Fruit fly (Drosophila melanogaster) whole organism, embryonic: ENCODE data around the gene TwdlX.

Experiments used
- ATbp ChIP-seq: fragments of 200-800 bp; sonication (Bioruptor generic); optimal IDR thresholded peaks from 2 replicates; lab custom pipeline; 2017; ENCODE audit warnings: missing biosample characterization, mild to moderate bottlenecking, missing genetic modification characterization, missing genetic modification reagents
- Ada2b ChIP-seq: fragments of 200-800 bp; sonication (Bioruptor generic); IDR thresholded peaks from 2 replicates; pipeline ENCODE4 v1.3.6; 2022; ENCODE audit warnings: missing biosample characterization, missing genetic modification characterization
- Adf1 ChIP-seq: fragments of 200-800 bp; sonication (Bioruptor generic); IDR thresholded peaks from 2 replicates; pipeline ENCODE4 v1.3.6; 2022; ENCODE audit warnings: missing biosample characterization, missing genetic modification characterization
- Bteb2 ChIP-seq: fragments of 200-800 bp; sonication (Bioruptor generic); optimal IDR thresholded peaks from 2 replicates; lab custom pipeline; 2016; ENCODE audit warnings: missing biosample characterization, missing genetic modification characterization
- CG10267 ChIP-seq: fragments of 200-800 bp; sonication (Bioruptor generic); optimal IDR thresholded peaks from 2 replicates; lab custom pipeline; 2018; ENCODE audit warnings: missing biosample characterization, mild to moderate bottlenecking, missing genetic modification characterization, moderate library complexity
- CG12299 ChIP-seq: fragments of 200-800 bp; sonication (Bioruptor generic); optimal IDR thresholded peaks from 2 replicates; lab custom pipeline; 2018; ENCODE audit warnings: missing biosample characterization, mild to moderate bottlenecking, missing genetic modification characterization
- CG1233 ChIP-seq: fragments of 200-800 bp; sonication (Bioruptor generic); optimal IDR thresholded peaks from 4 replicates; lab custom pipeline; 2018; ENCODE audit warnings: missing biosample characterization, mild to moderate bottlenecking, missing genetic modification characterization
- CG12659 ChIP-seq: fragments of 200-800 bp; sonication (Bioruptor generic); optimal IDR thresholded peaks from 3 replicates; lab custom pipeline; 2017; ENCODE audit warnings: mild to moderate bottlenecking, missing biosample characterization, missing genetic modification reagents, missing genetic modification characterization
- CG14965 ChIP-seq: fragments of 200-800 bp; sonication (Bioruptor generic); optimal IDR thresholded peaks from 2 replicates; lab custom pipeline; 2016; ENCODE audit warnings: missing biosample characterization, missing genetic modification characterization, borderline replicate concordance
- CG15514 ChIP-seq: fragments of 200-800 bp; sonication (Bioruptor generic); optimal IDR thresholded peaks from 3 replicates; lab custom pipeline; 2017; ENCODE audit warnings: missing biosample characterization, missing genetic modification characterization, mild to moderate bottlenecking, moderate library complexity, missing genetic modification reagents
- CG16779 ChIP-seq: fragments of 200-800 bp; sonication (Bioruptor generic); IDR thresholded peaks from 2 replicates; pipeline ENCODE4 v1.3.6; 2022; ENCODE audit warnings: missing biosample characterization, missing genetic modification characterization
- CG17328 ChIP-seq: fragments of 200-800 bp; sonication (Bioruptor generic); IDR thresholded peaks from 2 replicates; pipeline ENCODE4 v1.3.6; 2022; ENCODE audit warnings: missing biosample characterization, missing genetic modification characterization
- CG2129 ChIP-seq: fragments of 200-800 bp; sonication (Bioruptor generic); IDR thresholded peaks from 2 replicates; pipeline ENCODE4 v1.3.6; 2022; ENCODE audit warnings: missing biosample characterization, missing genetic modification characterization; ENCODE audit not compliant: partially characterized antibody
- CG2202 ChIP-seq: fragments of 200-800 bp; sonication (Bioruptor generic); optimal IDR thresholded peaks from 2 replicates; lab custom pipeline; 2018; ENCODE audit warnings: missing biosample characterization, mild to moderate bottlenecking, missing genetic modification characterization
- CG2875 ChIP-seq: fragments of 200-800 bp; sonication (Bioruptor generic); optimal IDR thresholded peaks from 2 replicates; lab custom pipeline; 2017; ENCODE audit warnings: missing biosample characterization, mild to moderate bottlenecking, missing genetic modification characterization, missing genetic modification reagents
- CG30020 ChIP-seq: fragments of 200-800 bp; optimal IDR thresholded peaks from 2 replicates; lab custom pipeline; 2019; ENCODE audit warnings: missing biosample characterization, mild to moderate bottlenecking, missing genetic modification characterization, moderate library complexity
- CG31441 ChIP-seq: fragments of 200-800 bp; sonication (Bioruptor generic); IDR thresholded peaks from 2 replicates; pipeline ENCODE4 v1.3.6; 2022; ENCODE audit warnings: missing biosample characterization, missing genetic modification characterization
- CG6654 ChIP-seq: fragments of 200-800 bp; sonication (Bioruptor generic); optimal IDR thresholded peaks from 2 replicates; lab custom pipeline; 2017; ENCODE audit warnings: missing biosample characterization, mild to moderate bottlenecking, missing genetic modification characterization
- CG6813 ChIP-seq: fragments of 200-800 bp; sonication (Bioruptor generic); optimal IDR thresholded peaks from 2 replicates; lab custom pipeline; 2017; ENCODE audit warnings: missing biosample characterization, missing genetic modification characterization, mild to moderate bottlenecking, moderate library complexity, missing genetic modification reagents
- CG7839 ChIP-seq: fragments of 200-800 bp; sonication (Bioruptor generic); optimal IDR thresholded peaks from 3 replicates; lab custom pipeline; 2018; ENCODE audit warnings: missing biosample characterization, mild to moderate bottlenecking, missing genetic modification characterization, moderate library complexity
- CG8478 ChIP-seq: fragments of >200 bp; optimal IDR thresholded peaks from 2 replicates; lab custom pipeline; 2018
- CG9876 ChIP-seq: fragments of 200-800 bp; sonication (Bioruptor generic); optimal IDR thresholded peaks from 2 replicates; lab custom pipeline; 2016; ENCODE audit warnings: missing biosample characterization, missing genetic modification characterization
- Chrac-16 ChIP-seq: fragments of 200-800 bp; sonication (Bioruptor generic); optimal IDR thresholded peaks from 3 replicates; lab custom pipeline; 2016; ENCODE audit warnings: missing biosample characterization, missing genetic modification characterization
- CrebB ChIP-seq: fragments of 200-800 bp; sonication (Bioruptor generic); optimal IDR thresholded peaks from 3 replicates; lab custom pipeline; 2018; ENCODE audit warnings: missing biosample characterization, mild to moderate bottlenecking, missing genetic modification characterization
- Dek ChIP-seq: fragments of 200-800 bp; sonication (Bioruptor generic); optimal IDR thresholded peaks from 3 replicates; lab custom pipeline; 2019; ENCODE audit warnings: missing biosample characterization, mild to moderate bottlenecking, missing genetic modification characterization, moderate library complexity
- Dfd ChIP-seq, 2 experiments: fragments of >200 bp; optimal IDR thresholded peaks; 2 replicates each; lab custom pipeline; 2017; ENCODE audit warnings: missing biosample characterization in 2 of 2, missing genetic modification characterization in 2 of 2
- Drgx ChIP-seq: fragments of 200-800 bp; sonication (Bioruptor generic); IDR thresholded peaks from 2 replicates; pipeline ENCODE4 v1.3.6; 2022; ENCODE audit warnings: missing biosample characterization, missing genetic modification characterization
- Fer2 ChIP-seq: fragments of 200-800 bp; sonication (Bioruptor generic); optimal IDR thresholded peaks from 2 replicates; lab custom pipeline; 2018; ENCODE audit warnings: missing biosample characterization, mild to moderate bottlenecking, missing genetic modification characterization, moderate library complexity
- HLH54F ChIP-seq: fragments of 200-800 bp; sonication (Bioruptor generic); optimal IDR thresholded peaks from 3 replicates; lab custom pipeline; 2016; ENCODE audit warnings: missing biosample characterization, missing genetic modification characterization
- Hey ChIP-seq: fragments of 200-800 bp; sonication (Bioruptor generic); optimal IDR thresholded peaks from 3 replicates; lab custom pipeline; 2018; ENCODE audit warnings: missing biosample characterization, mild to moderate bottlenecking, missing genetic modification characterization
- Hr3 ChIP-seq: fragments of 200-800 bp; sonication (Bioruptor generic); optimal IDR thresholded peaks from 3 replicates; lab custom pipeline; 2016; ENCODE audit warnings: missing biosample characterization, missing genetic modification characterization
- Hsf ChIP-seq: fragments of 200-800 bp; sonication (Bioruptor generic); optimal IDR thresholded peaks from 3 replicates; lab custom pipeline; 2016; ENCODE audit warnings: missing biosample characterization, missing genetic modification characterization
- Jarid2 ChIP-seq: fragments of 200-800 bp; sonication (Bioruptor generic); optimal IDR thresholded peaks from 3 replicates; lab custom pipeline; 2017; ENCODE audit warnings: mild to moderate bottlenecking, missing biosample characterization, missing genetic modification reagents, missing genetic modification characterization
- MESR4 ChIP-seq: fragments of 200-800 bp; sonication (Bioruptor generic); optimal IDR thresholded peaks from 2 replicates; lab custom pipeline; 2018; ENCODE audit warnings: missing biosample characterization, mild to moderate bottlenecking, missing genetic modification characterization, moderate library complexity
- Mad ChIP-seq: fragments of 200-800 bp; sonication (Bioruptor generic); optimal IDR thresholded peaks from 2 replicates; lab custom pipeline; 2016; ENCODE audit warnings: missing biosample characterization, missing genetic modification characterization
- NC2β ChIP-seq: fragments of 200-800 bp; sonication (Bioruptor generic); optimal IDR thresholded peaks from 2 replicates; lab custom pipeline; 2016; ENCODE audit warnings: missing biosample characterization, missing genetic modification characterization
- Optix ChIP-seq: fragments of 200-800 bp; sonication (Bioruptor generic); IDR thresholded peaks from 3 replicates; pipeline ENCODE4 v1.3.6; 2022; ENCODE audit warnings: missing biosample characterization, missing genetic modification characterization
- Ssrp ChIP-seq: fragments of 200-800 bp; sonication (Bioruptor generic); optimal IDR thresholded peaks from 2 replicates; lab custom pipeline; 2018; ENCODE audit warnings: missing biosample characterization, mild to moderate bottlenecking, missing genetic modification characterization, moderate library complexity
- Taf1 ChIP-seq: fragments of 200-800 bp; sonication (Bioruptor generic); IDR thresholded peaks from 2 replicates; pipeline ENCODE4 v1.3.6; 2022; ENCODE audit warnings: missing biosample characterization, missing genetic modification characterization
- Xrp1 ChIP-seq: fragments of 200-800 bp; sonication (Bioruptor generic); IDR thresholded peaks from 2 replicates; pipeline ENCODE4 v1.3.6; 2022; ENCODE audit warnings: missing biosample characterization, missing genetic modification characterization
- ac ChIP-seq: fragments of 200-800 bp; sonication (Bioruptor generic); optimal IDR thresholded peaks from 3 replicates; lab custom pipeline; 2017; ENCODE audit warnings: missing biosample characterization, mild to moderate bottlenecking, missing genetic modification characterization
- ash1 ChIP-seq: fragments of 200-800 bp; sonication (Bioruptor generic); optimal IDR thresholded peaks from 2 replicates; lab custom pipeline; 2018; ENCODE audit warnings: missing biosample characterization, mild to moderate bottlenecking, missing genetic modification characterization
- fd102C ChIP-seq: fragments of 200-800 bp; sonication (Bioruptor generic); optimal IDR thresholded peaks from 2 replicates; lab custom pipeline; 2018; ENCODE audit warnings: missing biosample characterization, mild to moderate bottlenecking, missing genetic modification characterization, moderate library complexity
- fu2 ChIP-seq: fragments of 200-800 bp; sonication (Bioruptor generic); optimal IDR thresholded peaks from 2 replicates; lab custom pipeline; 2016; ENCODE audit warnings: missing biosample characterization, missing genetic modification characterization
- gem ChIP-seq: fragments of 200-800 bp; sonication (Bioruptor generic); optimal IDR thresholded peaks from 2 replicates; lab custom pipeline; 2019; ENCODE audit warnings: missing biosample characterization, mild to moderate bottlenecking, missing genetic modification characterization, moderate library complexity
- insv ChIP-seq, 2 experiments: fragments of 200-800 bp; sonication (Bioruptor generic); optimal IDR thresholded peaks; 3 replicates each; lab custom pipeline; 2016 to 2018; ENCODE audit warnings: missing biosample characterization in 2 of 2, missing genetic modification characterization in 2 of 2
- mam ChIP-seq: fragments of 200-800 bp; sonication (Bioruptor generic); optimal IDR thresholded peaks from 3 replicates; lab custom pipeline; 2016; ENCODE audit warnings: missing biosample characterization, missing genetic modification characterization
- mld ChIP-seq: fragments of 200-800 bp; sonication (Bioruptor generic); IDR thresholded peaks from 3 replicates; pipeline ENCODE4 v1.3.6; 2022; ENCODE audit warnings: missing biosample characterization, missing genetic modification characterization; ENCODE audit not compliant: partially characterized antibody
- sna ChIP-seq: fragments of 200-800 bp; sonication (Bioruptor generic); IDR thresholded peaks from 2 replicates; pipeline ENCODE4 v1.3.6; 2022; ENCODE audit warnings: missing biosample characterization, missing genetic modification characterization; ENCODE audit not compliant: partially characterized antibody
- sr ChIP-seq: fragments of 200-800 bp; sonication (Bioruptor generic); IDR thresholded peaks from 3 replicates; pipeline ENCODE4 v1.3.6; 2022; ENCODE audit warnings: missing biosample characterization, missing genetic modification characterization
- tio ChIP-seq: fragments of 200-800 bp; sonication (Bioruptor generic); optimal IDR thresholded peaks from 2 replicates; lab custom pipeline; 2017; ENCODE audit warnings: missing biosample characterization, missing genetic modification characterization, inconsistent platforms
- tx ChIP-seq: fragments of 200-800 bp; sonication (Bioruptor generic); optimal IDR thresholded peaks from 2 replicates; lab custom pipeline; 2016; ENCODE audit warnings: missing biosample characterization, missing genetic modification characterization
- vvl ChIP-seq: fragments of 200-800 bp; sonication (Bioruptor generic); IDR thresholded peaks from 2 replicates; pipeline ENCODE4 v1.3.6; 2022; ENCODE audit warnings: missing biosample characterization, missing genetic modification characterization

TwdlX gene

DNA sequence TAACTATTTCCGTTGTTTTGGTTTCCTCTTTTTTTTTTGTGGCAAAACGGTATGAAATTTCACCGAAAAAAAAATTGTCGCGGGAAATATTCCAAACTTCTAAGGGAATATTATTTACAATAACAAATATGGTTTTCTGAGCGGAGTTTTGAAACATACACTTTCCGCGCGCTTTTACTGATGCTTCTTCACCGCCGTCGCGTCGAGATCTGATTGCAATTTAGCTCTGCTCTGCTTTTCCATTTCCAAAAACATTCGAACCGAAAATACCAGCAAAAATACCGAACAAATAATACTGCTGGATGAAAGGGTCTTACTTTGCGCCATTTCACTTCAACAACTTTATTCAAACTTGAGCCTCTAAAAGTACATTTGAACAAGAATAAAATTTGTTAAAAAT, 35.9 kb upstream of the TwdlX start, which contains the start of gene Septin4 (continued):
- TF ChIP-seq CG14965 (GFP tag; lab: Kevin White, UChicago) (no peak), CG1233 (GFP tag; lab: Kevin White, UChicago) (no peak), Bteb2 (no peak), CG16779 (GFP tag; lab: Robert Waterston, UW) (no peak), vvl (GFP tag; lab: Robert Waterston, UW) (no peak), Mad (GFP tag; lab: Kevin White, UChicago) (no peak), CG2129 (no peak), ATbp (no peak), CG7839 (no peak), HLH54F (GFP tag; lab: Kevin White, UChicago) (no peak), CG12299 (tag; lab: Kevin White, UChicago) (no peak), mld (GFP tag; lab: Robert Waterston, UW) (no peak), fu2 (GFP tag; lab: Kevin White, UChicago) (no peak), Jarid2 (GFP tag; lab: Kevin White, UChicago) (peak; percentile 74), NC2β (no peak), fd102C (GFP tag; lab: Kevin White, UChicago) (no peak), CG6813 (GFP tag; lab: Kevin White, UChicago) (no peak), Hsf (GFP tag; lab: Kevin White, UChicago) (no peak), Hr3 (no peak), insv (GFP tag; optimal IDR thresholded peaks at IDR 0.05; lab: Kevin White, UChicago) (no peak), ac (GFP tag; lab: Kevin White, UChicago) (no peak), CG8478 (no peak), Dek (tag; lab: Kevin White, UChicago) (no peak), MESR4 (GFP tag; lab: Kevin White, UChicago) (no peak), CG2202 (no peak), sr (GFP tag; lab: Robert Waterston, UW) (no peak), Drgx (GFP tag; lab: Robert Waterston, UW) (no peak), Adf1 (GFP tag; lab: Robert Waterston, UW) (peak; percentile 20; the same call in 1 of the 2 replicates), Ada2b (GFP tag; lab: Robert Waterston, UW) (no peak), Taf1 (GFP tag; lab: Robert Waterston, UW) (no peak), Xrp1 (GFP tag; lab: Robert Waterston, UW) (no peak), sna (GFP tag; lab: Robert Waterston, UW) (no peak), CG15514 (GFP tag; lab: Kevin White, UChicago) (peak; percentile 32), CG12659 (peak; percentile 16)

DNA sequence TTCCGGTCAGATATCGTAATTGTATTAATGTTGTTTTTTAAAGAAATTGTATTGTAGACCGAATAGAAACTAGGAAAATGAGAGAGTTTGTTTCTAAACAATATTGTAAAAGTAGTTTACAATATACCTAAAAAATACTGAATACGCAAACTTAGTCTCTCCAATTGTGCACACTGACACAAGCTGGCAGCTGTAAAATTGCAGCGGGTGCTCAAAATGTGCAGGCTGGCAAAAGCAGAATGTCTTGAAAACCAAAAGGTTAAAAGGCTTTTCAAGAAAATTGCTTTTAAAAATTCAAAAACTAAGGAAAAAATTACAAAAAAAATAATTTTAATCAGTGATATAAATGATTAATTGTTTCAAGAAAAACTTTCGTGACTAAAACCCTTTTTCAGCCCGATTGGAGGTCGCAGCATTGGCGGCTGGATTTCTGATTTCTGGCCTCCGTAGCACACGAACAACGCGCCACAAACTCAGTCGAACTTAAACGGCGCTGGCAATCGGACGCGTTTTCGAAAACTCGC, 35.2 kb upstream of the TwdlX start, which contains the start of gene CG4678:
Gene CG4678, plus strand, starts transcription at position 474 of the 524 bp plus-strand sequence.
- TF ChIP-seq Fer2 (tag; lab: Kevin White, UChicago), result no peak
- no peak for TF ChIP-seq CG6654 (GFP tag; lab: Kevin White, UChicago)
- TF ChIP-seq Ssrp (tag; lab: Kevin White, UChicago), result no peak
- TF ChIP-seq Optix (GFP tag; lab: Robert Waterston, UW), result no peak
- TF ChIP-seq Hey (tag; lab: Kevin White, UChicago), result no peak
- no peak for TF ChIP-seq Dfd (GFP tag; optimal IDR thresholded peaks at IDR 0.05; lab: Kevin White, UChicago)
- no peak for TF ChIP-seq CG2875 (GFP tag; lab: Kevin White, UChicago)
- no peak for TF ChIP-seq CG31441
- TF ChIP-seq Chrac-16 (GFP tag; lab: Kevin White, UChicago), result no peak
- no peak for TF ChIP-seq CG9876
- TF ChIP-seq Jarid2 (GFP tag; lab: Kevin White, UChicago), result peak; percentile 29
- no peak for TF ChIP-seq CG10267 (tag; lab: Kevin White, UChicago)
- no peak for TF ChIP-seq CrebB (tag; lab: Kevin White, UChicago)
- no peak for TF ChIP-seq tio (GFP tag; lab: Kevin White, UChicago)
- no peak for TF ChIP-seq tx (GFP tag; lab: Kevin White, UChicago)
- no peak for TF ChIP-seq ash1 (GFP tag; lab: Kevin White, UChicago)
- no peak for TF ChIP-seq CG17328 (GFP tag; lab: Robert Waterston, UW)
- TF ChIP-seq mam (GFP tag; lab: Kevin White, UChicago), result peak; percentile 1
- no peak for TF ChIP-seq CG30020
- TF ChIP-seq gem (tag; lab: Kevin White, UChicago), result no peak
